Worm (Caenorhabditis elegans) whole organism, L4/young adult: ENCODE results near the gene C24A3.2.

Source experiments
- W03F9.2 ChIP-seq: fragments of 150-350 bp; optimal IDR thresholded peaks from 2 replicates; lab custom pipeline; 2014; ENCODE audit warnings: missing biosample characterization, missing genetic modification characterization
- dao-5 ChIP-seq: sonication (generic microtip); optimal IDR thresholded peaks from 2 replicates; lab custom pipeline; 2016; ENCODE audit warnings: missing genotype, missing genetic modification characterization, moderate library complexity, missing compliant biosample characterization
- him-1 ChIP-seq: sonication (generic microtip); optimal IDR thresholded peaks from 2 replicates; lab custom pipeline; 2016; ENCODE audit warnings: missing genotype, missing genetic modification reagents, missing genetic modification characterization, missing compliant biosample characterization

DNA sequence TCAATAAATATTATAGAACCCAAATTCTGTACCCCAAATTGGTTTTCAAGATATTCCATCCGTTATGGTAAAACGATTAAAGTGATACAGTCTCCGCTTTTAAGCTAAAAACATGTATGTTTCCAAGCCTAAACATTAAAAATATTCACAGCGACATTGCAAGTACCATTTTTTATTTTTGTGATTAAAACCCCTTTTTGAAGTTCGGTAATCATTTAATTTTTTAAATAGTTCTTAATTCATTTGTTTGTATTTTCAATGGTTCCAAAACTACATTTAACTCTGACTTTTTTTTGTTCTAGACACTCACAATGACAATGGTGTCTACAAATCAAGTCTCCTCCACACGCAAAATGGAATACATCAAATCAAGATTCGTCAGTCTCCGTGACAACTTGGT is 18.1 kb downstream of the C24A3.2 start, which contains the start of gene T25B6.4:
- TF ChIP-seq him-1, result no peak
- TF ChIP-seq dao-5 (tag; lab: Kevin White, UChicago), result no peak
- no peak for TF ChIP-seq W03F9.2 (tag; lab: Kevin White, UChicago)
